Worm (Caenorhabditis elegans): ENCODE measurements around the gene Y39A3A.3.

Gene Y39A3A.3

DNA sequence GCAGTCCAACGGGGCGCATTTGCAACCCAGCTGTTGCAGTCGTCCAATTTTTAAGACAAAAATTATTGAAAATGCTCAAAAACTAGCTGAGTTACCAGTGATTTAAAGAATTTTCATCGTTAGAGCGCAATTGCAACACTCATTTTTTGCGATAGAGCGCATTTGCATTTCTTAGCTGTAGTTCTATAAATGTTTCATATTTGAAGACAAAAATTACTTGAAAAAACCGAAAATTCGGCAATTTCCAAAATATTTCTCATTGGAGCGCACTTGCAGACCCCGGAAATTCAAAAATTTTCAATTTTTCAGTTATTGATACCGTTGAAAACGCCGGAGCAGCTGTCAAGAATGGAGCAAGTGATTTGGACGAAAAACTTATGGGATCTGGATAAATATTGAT lies 43.9 kb upstream of the Y39A3A.3 start:
- no peak for TF ChIP-seq lin-32 (GFP tag; optimal IDR thresholded peaks at IDR 0.05)
- no peak for TF ChIP-seq ceh-39 (tag; optimal IDR thresholded peaks at IDR 0.05)
- no peak for TF ChIP-seq unc-39 (tag; optimal IDR thresholded peaks at IDR 0.05)
- TF ChIP-seq sptf-1 (tag; optimal IDR thresholded peaks at IDR 0.05), result no peak
- no peak for TF ChIP-seq flh-1 (GFP tag; optimal IDR thresholded peaks at IDR 0.05)
- TF ChIP-seq nhr-2 (tag; optimal IDR thresholded peaks at IDR 0.05), result no peak
- TF ChIP-seq mab-5 (tag; optimal IDR thresholded peaks at IDR 0.05), result no peak
- no peak for TF ChIP-seq ztf-11 (tag; optimal IDR thresholded peaks at IDR 0.05)

- no peak for TF ChIP-seq tbx-8 (GFP tag; optimal IDR thresholded peaks at IDR 0.05)
- TF ChIP-seq elt-3 (tag; optimal IDR thresholded peaks at IDR 0.05), result no peak
- TF ChIP-seq ces-1 (GFP tag; optimal IDR thresholded peaks at IDR 0.05), result no peak
- TF ChIP-seq mls-2 (tag; optimal IDR thresholded peaks at IDR 0.05), result no peak
- TF ChIP-seq drap-1 (GFP tag; optimal IDR thresholded peaks at IDR 0.05), result no peak
Measured at ce11 chrIII:2111376-2111775, 43.2 kb upstream of the Y39A3A.3 start.

ce11 chrIII:2110249-2110648 lies 42.1 kb upstream of the Y39A3A.3 start, which contains the start of gene Y48G9A.7:
Y48G9A.7 (plus strand) TSS chrIII:2110549.
- no peak for TF ChIP-seq flh-1 (GFP tag; optimal IDR thresholded peaks at IDR 0.05)
- TF ChIP-seq mep-1 (tag; optimal IDR thresholded peaks at IDR 0.05), result no peak
- no peak for TF ChIP-seq unc-62 (GFP tag; optimal IDR thresholded peaks at IDR 0.05)
- no peak for TF ChIP-seq ztf-11 (tag; optimal IDR thresholded peaks at IDR 0.05)
- no peak for TF ChIP-seq lsy-2 (tag; optimal IDR thresholded peaks at IDR 0.05)

- TF ChIP-seq elt-3 (tag; optimal IDR thresholded peaks at IDR 0.05), result no peak
- no peak for TF ChIP-seq ztf-11 (tag; optimal IDR thresholded peaks at IDR 0.05)
- no peak for TF ChIP-seq ceh-39 (tag; optimal IDR thresholded peaks at IDR 0.05)
- no peak for TF ChIP-seq snpc-4 (tag; optimal IDR thresholded peaks at IDR 0.05)
- no peak for TF ChIP-seq nhr-76 (tag; optimal IDR thresholded peaks at IDR 0.05)
- no peak for TF ChIP-seq cnd-1 (tag; optimal IDR thresholded peaks at IDR 0.05)
- no peak for TF ChIP-seq ceh-83 (GFP tag; optimal IDR thresholded peaks at IDR 0.05)
- no peak for TF ChIP-seq nhr-2 (tag; optimal IDR thresholded peaks at IDR 0.05)
- no peak for TF ChIP-seq mep-1 (tag; optimal IDR thresholded peaks at IDR 0.05)
- TF ChIP-seq nhr-237 (tag; optimal IDR thresholded peaks at IDR 0.05), result no peak
- TF ChIP-seq unc-62 (GFP tag; optimal IDR thresholded peaks at IDR 0.05), result no peak
Measured at ce11 chrIII:2105935-2106334, 37.8 kb upstream of the Y39A3A.3 start.

DNA sequence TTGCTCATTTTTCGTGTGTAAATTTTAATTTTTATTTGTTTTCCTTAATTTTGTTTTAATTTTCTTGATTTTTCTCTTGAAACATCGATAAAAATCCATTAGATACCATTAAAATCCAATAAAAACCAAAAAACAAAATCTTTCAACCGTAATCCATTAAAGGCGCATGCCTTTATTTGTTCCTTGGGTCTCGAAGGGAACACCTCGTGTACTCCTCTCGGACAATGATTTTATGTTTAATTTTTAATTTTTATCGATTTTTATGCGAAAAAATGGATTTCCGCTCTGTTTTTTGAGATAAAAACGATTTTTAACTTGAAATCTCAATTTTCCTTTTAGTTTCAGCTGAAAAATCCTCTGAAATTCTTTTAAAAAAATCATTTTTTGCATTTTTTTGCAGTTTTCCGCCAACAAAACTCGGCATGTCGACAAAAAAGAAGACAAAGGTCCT lies 33.8 kb upstream of the Y39A3A.3 start, which contains the start of gene ppk-2:
Gene ppk-2 (plus strand): TSS at position 401 of the 451 bp plus-strand sequence.
- TF ChIP-seq unc-39 (tag; optimal IDR thresholded peaks at IDR 0.05), result no peak
- TF ChIP-seq ham-2 (GFP tag; optimal IDR thresholded peaks at IDR 0.05), result no peak
- TF ChIP-seq unc-62 (GFP tag; optimal IDR thresholded peaks at IDR 0.05), result no peak
- TF ChIP-seq lin-32 (GFP tag; optimal IDR thresholded peaks at IDR 0.05), result no peak
- TF ChIP-seq sem-2 (GFP tag; optimal IDR thresholded peaks at IDR 0.05), result no peak
- TF ChIP-seq snpc-4 (tag; optimal IDR thresholded peaks at IDR 0.05), result no peak
- TF ChIP-seq cnd-1 (tag; optimal IDR thresholded peaks at IDR 0.05), result no peak

- TF ChIP-seq mls-2 (tag; optimal IDR thresholded peaks at IDR 0.05), result no peak
- TF ChIP-seq nhr-12 (tag; optimal IDR thresholded peaks at IDR 0.05), result no peak
- no peak for TF ChIP-seq unc-39 (tag; optimal IDR thresholded peaks at IDR 0.05)
- TF ChIP-seq bed-3 (GFP tag; optimal IDR thresholded peaks at IDR 0.05), result no peak
- TF ChIP-seq ztf-11 (tag; optimal IDR thresholded peaks at IDR 0.05), result no peak
- no peak for TF ChIP-seq ham-2 (GFP tag; optimal IDR thresholded peaks at IDR 0.05)
- TF ChIP-seq pha-4 (tag; optimal IDR thresholded peaks at IDR 0.05), result no peak
- TF ChIP-seq M03D4.4 (tag; optimal IDR thresholded peaks at IDR 0.05), result no peak
- TF ChIP-seq mep-1 (tag; optimal IDR thresholded peaks at IDR 0.05), result no peak
- no peak for TF ChIP-seq ceh-43 (GFP tag; optimal IDR thresholded peaks at IDR 0.05)
- no peak for TF ChIP-seq lin-13 (tag; optimal IDR thresholded peaks at IDR 0.05)
- TF ChIP-seq ceh-83 (GFP tag; optimal IDR thresholded peaks at IDR 0.05), result no peak
- TF ChIP-seq ceh-39 (tag; optimal IDR thresholded peaks at IDR 0.05), result no peak
- TF ChIP-seq lsy-2 (tag; optimal IDR thresholded peaks at IDR 0.05), result no peak
Measured at ce11 chrIII:2101310-2101709, 33.2 kb upstream of the Y39A3A.3 start.

Data from whole organism, mixed stage, embryonic.